Fruit fly (Drosophila melanogaster): ENCODE measurements around the gene CG8043.

The CG8043 gene

DNA sequence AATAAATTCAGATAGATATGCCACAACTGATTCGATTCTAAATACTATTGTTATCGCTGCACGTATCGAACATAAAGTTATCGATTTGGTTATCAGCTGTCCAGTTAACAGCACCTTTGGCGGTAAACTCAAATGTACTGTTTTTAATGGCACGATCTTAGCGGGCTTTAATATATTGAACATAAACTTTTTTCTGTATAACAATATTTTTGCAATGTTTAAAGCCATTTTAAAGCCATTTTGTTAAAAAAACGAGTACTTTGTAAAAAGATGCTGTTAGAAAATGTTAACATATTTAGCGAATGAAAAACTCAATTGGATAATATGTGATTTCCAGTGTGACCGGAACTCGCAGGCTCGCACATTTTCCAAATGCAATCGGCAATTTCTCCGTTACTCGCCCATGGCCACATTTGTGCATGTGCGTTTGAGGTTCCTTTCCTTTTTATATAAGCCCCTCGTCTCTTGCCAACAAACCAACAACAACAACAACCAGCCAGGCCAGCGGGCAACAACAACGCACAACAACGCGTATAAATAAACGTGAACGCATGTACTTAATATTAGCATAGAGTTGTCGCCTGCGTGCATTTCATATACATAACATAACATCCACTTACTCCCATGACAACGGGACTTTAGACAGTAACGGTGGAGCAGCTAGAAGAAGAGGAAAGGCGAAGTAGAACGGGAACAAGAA, 39.3 kb downstream of the CG8043 start, which contains the start of gene TMEM216 (continued):
- peak; percentile 80 for TF ChIP-seq CG12659 (GFP tag; optimal IDR thresholded peaks at IDR 0.05)
- TF ChIP-seq Dfd (GFP tag; optimal IDR thresholded peaks at IDR 0.05): no peak
- TF ChIP-seq Xrp1 (GFP tag; IDR thresholded peaks at IDR 0.05): no peak
- no peak for TF ChIP-seq Sox100B (GFP tag; optimal IDR thresholded peaks at IDR 0.05)
- no peak for TF ChIP-seq fd102C (GFP tag; optimal IDR thresholded peaks at IDR 0.05)
- no peak for TF ChIP-seq inv (GFP tag; IDR thresholded peaks at IDR 0.05; ENCODE audit: partially characterized antibody)
- TF ChIP-seq fru (optimal IDR thresholded peaks at IDR 0.05): no peak
- no peak for TF ChIP-seq CG3726 (GFP tag; IDR thresholded peaks at IDR 0.05)
- no peak for TF ChIP-seq CG7839 (tag; optimal IDR thresholded peaks at IDR 0.05)
- peak; percentile 36 for TF ChIP-seq CG10543 (GFP tag; optimal IDR thresholded peaks at IDR 0.05)
- no peak for TF ChIP-seq ems (GFP tag; optimal IDR thresholded peaks at IDR 0.05)
- TF ChIP-seq hth (optimal IDR thresholded peaks at IDR 0.05): no peak
- peak; percentile 30; the same call in 1 of the 2 replicates for TF ChIP-seq Bgb (GFP tag; IDR thresholded peaks at IDR 0.05; ENCODE audit: partially characterized antibody)
- TF ChIP-seq CG15269 (tag; optimal IDR thresholded peaks at IDR 0.05): no peak
- no peak for TF ChIP-seq CTCF (GFP tag; optimal IDR thresholded peaks at IDR 0.05)
- no peak for TF ChIP-seq CG18619 (GFP tag; optimal IDR thresholded peaks at IDR 0.05)
- no peak for TF ChIP-seq CG14441 (GFP tag; IDR thresholded peaks at IDR 0.05)
- no peak for TF ChIP-seq CG13123 (GFP tag; optimal IDR thresholded peaks at IDR 0.05)
- no peak for TF ChIP-seq pfk (GFP tag; optimal IDR thresholded peaks at IDR 0.05)
- TF ChIP-seq danr (GFP tag; IDR thresholded peaks at IDR 0.05): no peak
- no peak for TF ChIP-seq Ada2b (GFP tag; IDR thresholded peaks at IDR 0.05)
- TF ChIP-seq Blimp-1 (GFP tag; optimal IDR thresholded peaks at IDR 0.05): no peak
- no peak for TF ChIP-seq Hmx (GFP tag; optimal IDR thresholded peaks at IDR 0.05)
- TF ChIP-seq Dad (GFP tag; optimal IDR thresholded peaks at IDR 0.05): no peak
- no peak for TF ChIP-seq cwo (GFP tag; optimal IDR thresholded peaks at IDR 0.05)
- TF ChIP-seq CG33213 (GFP tag; optimal IDR thresholded peaks at IDR 0.05): peak; percentile 42
- TF ChIP-seq CG9609 (GFP tag; optimal IDR thresholded peaks at IDR 0.05): no peak
- TF ChIP-seq lmd (GFP tag; IDR thresholded peaks at IDR 0.05): no peak
- TF ChIP-seq gro (GFP tag; optimal IDR thresholded peaks at IDR 0.05): peak; percentile 24
- TF ChIP-seq CG18262 (tag; optimal IDR thresholded peaks at IDR 0.05): no peak
- TF ChIP-seq CG11696 (GFP tag; IDR thresholded peaks at IDR 0.05): no peak
- no peak for TF ChIP-seq Hr39 (optimal IDR thresholded peaks at IDR 0.05)
- TF ChIP-seq pzg (GFP tag; optimal IDR thresholded peaks at IDR 0.05): peak; percentile 82
- TF ChIP-seq CG10366 (GFP tag; IDR thresholded peaks at IDR 0.05): no peak
- TF ChIP-seq Hey (tag; optimal IDR thresholded peaks at IDR 0.05): no peak
- TF ChIP-seq Hmr (GFP tag; optimal IDR thresholded peaks at IDR 0.05): no peak
- no peak for TF ChIP-seq CG2129 (GFP tag; IDR thresholded peaks at IDR 0.05; ENCODE audit: partially characterized antibody)
- TF ChIP-seq chif (GFP tag; optimal IDR thresholded peaks at IDR 0.05): no peak
- no peak for TF ChIP-seq Hsf (GFP tag; optimal IDR thresholded peaks at IDR 0.05)
- TF ChIP-seq Myb (GFP tag; optimal IDR thresholded peaks at IDR 0.05): peak; percentile 56
- peak; percentile 80 for TF ChIP-seq CG2116 (GFP tag; optimal IDR thresholded peaks at IDR 0.05)
- no peak for TF ChIP-seq Asciz (GFP tag; optimal IDR thresholded peaks at IDR 0.05)
- no peak for TF ChIP-seq exex (tag; optimal IDR thresholded peaks at IDR 0.05)
- TF ChIP-seq D19B (GFP tag; optimal IDR thresholded peaks at IDR 0.05): no peak
- TF ChIP-seq CG5180 (GFP tag; optimal IDR thresholded peaks at IDR 0.05): no peak
- TF ChIP-seq Awh (GFP tag; IDR thresholded peaks at IDR 0.05): no peak
- no peak for TF ChIP-seq CG6175 (GFP tag; IDR thresholded peaks at IDR 0.05)
- no peak for TF ChIP-seq Ets65A (GFP tag)
- TF ChIP-seq CG8359 (GFP tag; optimal IDR thresholded peaks at IDR 0.05; ENCODE audit: borderline replicate concordance): no peak
- TF ChIP-seq CG6765 (GFP tag; optimal IDR thresholded peaks at IDR 0.05): no peak
- TF ChIP-seq Dip2 (GFP tag; IDR thresholded peaks at IDR 0.05): no peak
